Fruit fly (Drosophila melanogaster) whole organism: Measurements from ENCODE around the gene CG45099.

Experiments used
- CG8478 ChIP-seq: fragments of >200 bp; optimal IDR thresholded peaks from 2 replicates; lab custom pipeline; 2018; ENCODE audit warnings: inconsistent platforms
- Dll ChIP-seq: fragments of >200 bp; optimal IDR thresholded peaks from 2 replicates; lab custom pipeline; 2017
- EcR ChIP-seq, 2 experiments: fragments of >200 bp; optimal IDR thresholded peaks; 2 replicates each; lab custom pipeline; 2017; ENCODE audit warnings: missing biosample characterization in 2 of 2, missing genetic modification characterization in 2 of 2, missing genetic modification reagents in 2 of 2
- pan ChIP-seq: fragments of >200 bp; optimal IDR thresholded peaks from 2 replicates; lab custom pipeline; 2017
- usp ChIP-seq: fragments of >200 bp; optimal IDR thresholded peaks from 2 replicates; lab custom pipeline; 2017; ENCODE audit warnings: missing biosample characterization, missing genetic modification characterization, mixed read lengths

dm6 chr3R:22035552-22035951 lies 1.5 kb upstream of the CG45099 start:
- TF ChIP-seq usp = no peak
- TF ChIP-seq Dll (lab: Kevin White, UChicago) = no peak
- no peak for TF ChIP-seq pan (lab: Kevin White, UChicago)
- TF ChIP-seq EcR (GFP tag; optimal IDR thresholded peaks at IDR 0.05; lab: Kevin White, UChicago) = no peak
- TF ChIP-seq CG8478 = no peak
